Fruit fly (Drosophila melanogaster) whole organism, embryonic: ENCODE data around the gene Mul1.

Experiments used
- Blimp-1 ChIP-seq: fragments of 200-800 bp; sonication (Bioruptor generic); optimal IDR thresholded peaks from 3 replicates; lab custom pipeline; 2018; ENCODE audit warnings: missing biosample characterization, missing genetic modification characterization, mild to moderate bottlenecking, moderate library complexity, missing genetic modification reagents
- CG10147 ChIP-seq: fragments of 200-800 bp; sonication (Bioruptor generic); optimal IDR thresholded peaks from 2 replicates; lab custom pipeline; 2019; ENCODE audit warnings: missing biosample characterization, mild to moderate bottlenecking, missing genetic modification characterization, moderate library complexity
- CG10565 ChIP-seq: fragments of 200-800 bp; sonication (Bioruptor generic); optimal IDR thresholded peaks from 3 replicates; lab custom pipeline; 2016; ENCODE audit warnings: missing biosample characterization, mild to moderate bottlenecking, missing genetic modification characterization
- CG10654 ChIP-seq: fragments of 200-800 bp; sonication (Bioruptor generic); optimal IDR thresholded peaks from 2 replicates; lab custom pipeline; 2016; ENCODE audit warnings: missing biosample characterization, missing genetic modification characterization
- CG10979 ChIP-seq: fragments of 200-800 bp; sonication (Bioruptor generic); optimal IDR thresholded peaks from 2 replicates; lab custom pipeline; 2018; ENCODE audit warnings: missing biosample characterization, mild to moderate bottlenecking, missing genetic modification characterization, moderate library complexity
- CG11085 ChIP-seq: fragments of 200-800 bp; sonication (Bioruptor generic); IDR thresholded peaks from 2 replicates; pipeline ENCODE4 v1.3.6; 2022; ENCODE audit warnings: missing biosample characterization, missing genetic modification characterization
- CG14667 ChIP-seq: fragments of 200-800 bp; sonication (Bioruptor generic); IDR thresholded peaks from 2 replicates; pipeline ENCODE4 v1.3.6; 2022; ENCODE audit warnings: missing biosample characterization, missing genetic modification characterization
- CG16863 ChIP-seq: fragments of 200-800 bp; sonication (Bioruptor generic); optimal IDR thresholded peaks from 3 replicates; lab custom pipeline; 2016; ENCODE audit warnings: missing biosample characterization, missing genetic modification characterization
- CG17359 ChIP-seq: fragments of 200-800 bp; sonication (Bioruptor generic); optimal IDR thresholded peaks from 3 replicates; lab custom pipeline; 2018; ENCODE audit warnings: missing biosample characterization, mild to moderate bottlenecking, missing genetic modification characterization, moderate library complexity
- CG17385 ChIP-seq: fragments of 200-800 bp; sonication (Bioruptor generic); optimal IDR thresholded peaks from 3 replicates; lab custom pipeline; 2018; ENCODE audit warnings: missing biosample characterization, mild to moderate bottlenecking, missing genetic modification characterization
- CG1832 ChIP-seq: fragments of 200-800 bp; sonication (Bioruptor generic); optimal IDR thresholded peaks from 2 replicates; lab custom pipeline; 2017; ENCODE audit warnings: missing biosample characterization, mild to moderate bottlenecking, missing genetic modification characterization, inconsistent platforms
- CG3847 ChIP-seq: fragments of 200-800 bp; sonication (Bioruptor generic); IDR thresholded peaks from 2 replicates; pipeline ENCODE4 v1.3.6; 2022; ENCODE audit warnings: missing biosample characterization, missing genetic modification characterization
- CG4424 ChIP-seq: fragments of 200-800 bp; sonication (Bioruptor generic); optimal IDR thresholded peaks from 3 replicates; lab custom pipeline; 2016; ENCODE audit warnings: missing biosample characterization, missing genetic modification characterization
- CG4730 ChIP-seq: fragments of 200-800 bp; sonication (Bioruptor generic); IDR thresholded peaks from 2 replicates; pipeline ENCODE4 v1.3.6; 2022; ENCODE audit warnings: missing biosample characterization, missing genetic modification characterization
- CG4854 ChIP-seq: fragments of 200-800 bp; sonication (Bioruptor generic); optimal IDR thresholded peaks from 2 replicates; lab custom pipeline; 2016; ENCODE audit warnings: missing biosample characterization, missing genetic modification characterization, inconsistent platforms
- CG6175 ChIP-seq: fragments of 200-800 bp; sonication (Bioruptor generic); IDR thresholded peaks from 3 replicates; pipeline ENCODE4 v1.3.6; 2022; ENCODE audit warnings: missing biosample characterization, missing genetic modification characterization
- CG6654 ChIP-seq: fragments of 200-800 bp; sonication (Bioruptor generic); optimal IDR thresholded peaks from 2 replicates; lab custom pipeline; 2017; ENCODE audit warnings: missing biosample characterization, mild to moderate bottlenecking, missing genetic modification characterization
- CG9215 ChIP-seq: fragments of 200-800 bp; sonication (Bioruptor generic); IDR thresholded peaks from 2 replicates; pipeline ENCODE4 v1.3.6; 2022; ENCODE audit warnings: missing biosample characterization, missing genetic modification characterization
- CHES-1-like ChIP-seq: fragments of 200-800 bp; sonication (Bioruptor generic); optimal IDR thresholded peaks from 2 replicates; lab custom pipeline; 2016; ENCODE audit warnings: missing biosample characterization, missing genetic modification characterization
- Doc2 ChIP-seq: fragments of 200-800 bp; sonication (Bioruptor generic); IDR thresholded peaks from 2 replicates; pipeline ENCODE4 v1.3.6; 2022; ENCODE audit warnings: missing biosample characterization, missing genetic modification characterization
- Drgx ChIP-seq: fragments of 200-800 bp; sonication (Bioruptor generic); IDR thresholded peaks from 2 replicates; pipeline ENCODE4 v1.3.6; 2022; ENCODE audit warnings: missing biosample characterization, missing genetic modification characterization
- Ets65A ChIP-seq: fragments of 200-800 bp; sonication (Bioruptor generic); peaks from one replicate; lab custom pipeline; 2016; ENCODE audit warnings: missing biosample characterization, missing genetic modification characterization
- H2.0 ChIP-seq: fragments of 200-800 bp; sonication (Bioruptor generic); IDR thresholded peaks from 2 replicates; pipeline ENCODE4 v1.3.6; 2022; ENCODE audit warnings: missing biosample characterization, missing genetic modification characterization
- HmgD ChIP-seq: fragments of 200-800 bp; sonication (Bioruptor generic); optimal IDR thresholded peaks from 3 replicates; lab custom pipeline; 2016; ENCODE audit warnings: missing biosample characterization, missing genetic modification characterization
- NFAT ChIP-seq: fragments of 200-800 bp; sonication (Bioruptor generic); IDR thresholded peaks from 2 replicates; pipeline ENCODE4 v1.3.6; 2022; ENCODE audit warnings: missing biosample characterization, missing genetic modification characterization
- PHDP ChIP-seq: fragments of 200-800 bp; sonication (Bioruptor generic); optimal IDR thresholded peaks from 3 replicates; lab custom pipeline; 2018; ENCODE audit warnings: missing biosample characterization, mild to moderate bottlenecking, missing genetic modification characterization, moderate library complexity
- Ptx1 ChIP-seq: fragments of 200-800 bp; sonication (Bioruptor generic); IDR thresholded peaks from 2 replicates; pipeline ENCODE4 v1.3.6; 2022; ENCODE audit warnings: missing biosample characterization, missing genetic modification characterization
- TFAM ChIP-seq: fragments of 200-800 bp; sonication (Bioruptor generic); optimal IDR thresholded peaks from 2 replicates; lab custom pipeline; 2017; ENCODE audit warnings: missing biosample characterization, missing genetic modification characterization, inconsistent platforms
- Vsx1 ChIP-seq: fragments of 200-800 bp; sonication (Bioruptor generic); optimal IDR thresholded peaks from 2 replicates; lab custom pipeline; 2017; ENCODE audit warnings: missing biosample characterization, mild to moderate bottlenecking, missing genetic modification characterization, missing genetic modification reagents
- ara ChIP-seq: fragments of 200-800 bp; sonication (Bioruptor generic); IDR thresholded peaks from 2 replicates; pipeline ENCODE4 v1.3.6; 2022; ENCODE audit warnings: missing biosample characterization, missing genetic modification characterization
- br ChIP-seq: fragments of >200 bp; optimal IDR thresholded peaks from 2 replicates; lab custom pipeline; 2017
- cad ChIP-seq: fragments of >200 bp; optimal IDR thresholded peaks from 2 replicates; lab custom pipeline; 2017; ENCODE audit warnings: missing biosample characterization, missing genetic modification characterization
- chif ChIP-seq, 2 experiments: fragments of 200-800 bp; sonication (Bioruptor generic); optimal IDR thresholded peaks; 3 replicates each; lab custom pipeline; 2016; ENCODE audit warnings: missing biosample characterization in 2 of 2, missing genetic modification characterization in 2 of 2
- corto ChIP-seq: fragments of 200-800 bp; sonication (Bioruptor generic); optimal IDR thresholded peaks from 2 replicates; lab custom pipeline; 2016; ENCODE audit warnings: missing biosample characterization, mild to moderate bottlenecking, missing genetic modification characterization, moderate library complexity
- dimm ChIP-seq: fragments of 200-800 bp; sonication (Bioruptor generic); IDR thresholded peaks from 2 replicates; pipeline ENCODE4 v1.3.6; 2022; ENCODE audit warnings: missing biosample characterization, missing genetic modification characterization
- disco-r ChIP-seq: fragments of 200-800 bp; sonication (Bioruptor generic); optimal IDR thresholded peaks from 2 replicates; lab custom pipeline; 2016; ENCODE audit warnings: missing biosample characterization, missing genetic modification characterization
- ems ChIP-seq: fragments of 200-800 bp; sonication (Bioruptor generic); optimal IDR thresholded peaks from 3 replicates; lab custom pipeline; 2016; ENCODE audit warnings: missing biosample characterization, missing genetic modification characterization
- eyg ChIP-seq: fragments of 200-800 bp; sonication (Bioruptor generic); optimal IDR thresholded peaks from 3 replicates; lab custom pipeline; 2016; ENCODE audit warnings: missing biosample characterization, missing genetic modification characterization
- kah ChIP-seq: fragments of 200-800 bp; sonication (Bioruptor generic); optimal IDR thresholded peaks from 2 replicates; lab custom pipeline; 2018; ENCODE audit warnings: missing biosample characterization, mild to moderate bottlenecking, missing genetic modification characterization
- nerfin-1 ChIP-seq: fragments of 200-800 bp; sonication (Bioruptor generic); optimal IDR thresholded peaks from 3 replicates; lab custom pipeline; 2019; ENCODE audit warnings: missing biosample characterization, mild to moderate bottlenecking, missing genetic modification characterization, moderate library complexity
- nerfin-2 ChIP-seq: fragments of 200-800 bp; sonication (Bioruptor generic); IDR thresholded peaks from 2 replicates; pipeline ENCODE4 v1.3.6; 2022; ENCODE audit warnings: missing biosample characterization, missing genetic modification characterization; ENCODE audit not compliant: partially characterized antibody
- p53 ChIP-seq: fragments of 200-800 bp; sonication (Bioruptor generic); optimal IDR thresholded peaks from 2 replicates; lab custom pipeline; 2016; ENCODE audit warnings: missing biosample characterization, missing genetic modification characterization
- pho ChIP-seq: fragments of 200-800 bp; sonication (Bioruptor generic); optimal IDR thresholded peaks from 2 replicates; lab custom pipeline; 2016; ENCODE audit warnings: missing biosample characterization, missing genetic modification characterization
- phol ChIP-seq: fragments of 200-800 bp; sonication (Bioruptor generic); optimal IDR thresholded peaks from 3 replicates; lab custom pipeline; 2018; ENCODE audit warnings: missing biosample characterization, mild to moderate bottlenecking, missing genetic modification characterization, moderate library complexity
- pzg ChIP-seq: fragments of 200-800 bp; sonication (Bioruptor generic); optimal IDR thresholded peaks from 3 replicates; lab custom pipeline; 2018; ENCODE audit warnings: missing biosample characterization, mild to moderate bottlenecking, missing genetic modification characterization, moderate library complexity
- tgo ChIP-seq: fragments of 200-800 bp; sonication (Bioruptor generic); IDR thresholded peaks from 3 replicates; pipeline ENCODE4 v1.3.6; 2022; ENCODE audit warnings: missing biosample characterization, missing genetic modification characterization
- zen ChIP-seq: fragments of 200-800 bp; sonication (Bioruptor generic); optimal IDR thresholded peaks from 3 replicates; lab custom pipeline; 2018; ENCODE audit warnings: missing biosample characterization, mild to moderate bottlenecking, missing genetic modification characterization, moderate library complexity

The Mul1 gene

DNA sequence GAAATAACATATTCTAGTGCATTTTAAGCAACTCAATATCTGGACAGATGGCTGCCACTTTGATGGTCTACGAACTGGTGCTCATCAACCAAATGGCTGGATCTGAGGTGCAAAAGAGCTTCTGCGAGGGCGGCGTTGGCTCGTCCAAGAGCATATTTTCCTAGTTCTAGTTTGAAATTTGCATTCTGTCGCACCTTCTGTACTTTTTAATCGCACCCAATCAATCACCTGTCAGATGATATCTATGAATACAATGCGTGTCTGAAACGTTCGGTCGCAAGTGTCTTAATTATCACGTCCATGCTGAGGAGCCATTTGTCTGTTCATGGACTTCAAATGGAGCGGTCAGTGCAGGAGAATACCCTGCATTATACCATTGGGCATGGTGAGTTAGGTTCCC, 10.5 kb downstream of the Mul1 start, which contains the start of the genes Gr64d and Gr64e:
Gene Gr64d, plus strand, starts transcription at position 301 of the 400 bp plus-strand sequence.
Gene Gr64e, plus strand, starts transcription at position 380 of the 400 bp plus-strand sequence.
- TF ChIP-seq ara (no peak), Ets65A (peak; percentile 56)

DNA sequence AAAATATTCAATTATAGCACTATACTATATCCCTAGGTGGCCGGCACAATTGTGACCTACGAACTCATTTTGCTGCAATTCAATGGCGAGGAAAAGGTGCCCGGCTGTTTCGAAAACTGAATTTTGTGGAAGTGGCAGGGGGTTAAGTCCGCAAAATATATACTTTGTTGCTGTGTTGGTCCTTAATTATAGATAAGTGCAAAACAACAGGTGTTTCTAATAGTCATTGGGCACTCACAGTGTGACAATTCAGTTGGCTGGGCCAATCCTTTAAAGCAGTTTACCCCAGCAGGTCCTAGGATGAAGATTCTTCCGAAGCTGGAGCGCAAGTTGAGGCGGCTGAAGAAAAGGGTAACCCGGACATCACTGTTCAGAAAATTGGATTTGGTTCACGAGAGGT, 14.2 kb downstream of the Mul1 start, which contains the start of gene Gr64f:
Gene Gr64f, plus strand, starts transcription at position 301 of the 400 bp plus-strand sequence.
- TF ChIP-seq zen (tag; lab: Kevin White, UChicago) = peak; percentile 21
- TF ChIP-seq nerfin-1 (tag; lab: Kevin White, UChicago) = no peak
- TF ChIP-seq, all 482 proteins: peak for 1

DNA sequence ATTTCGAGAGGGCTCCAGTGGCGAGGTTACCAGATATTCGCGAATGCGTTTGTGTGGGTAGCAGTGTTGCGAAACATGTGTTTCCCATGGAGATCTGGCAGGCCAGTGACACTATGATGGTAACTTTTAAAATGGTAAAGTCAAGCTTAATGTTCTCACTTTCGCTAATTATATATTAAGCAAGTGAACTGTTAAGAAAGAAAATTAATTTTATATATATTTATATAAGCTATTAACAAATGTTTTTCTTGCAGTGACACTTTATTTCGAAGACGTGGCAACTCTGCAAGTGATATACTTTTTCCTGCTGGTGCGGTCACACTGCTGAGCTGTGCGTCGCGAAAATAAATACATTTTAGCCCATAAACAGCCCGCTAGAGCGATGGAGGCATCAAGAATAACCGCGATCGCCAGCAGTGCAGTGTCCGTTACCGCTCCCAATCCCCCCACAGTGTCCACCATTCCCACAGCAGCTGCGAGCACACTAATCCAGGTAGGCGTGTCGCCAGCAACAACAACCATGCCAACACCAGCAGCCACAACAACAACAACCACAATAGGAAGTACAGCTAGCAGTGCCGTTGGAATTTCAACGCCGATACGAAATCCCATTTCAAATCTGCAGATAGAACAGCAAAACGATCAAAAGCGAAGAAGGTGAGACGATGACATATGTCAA, 19.1 kb downstream of the Mul1 start, which contains the start of the genes CG11593 and Rcd5:
Gene CG11593, minus strand, starts transcription at position 236 of the 679 bp plus-strand sequence.
Gene Rcd5, plus strand, starts transcription at position 283 of the 679 bp plus-strand sequence.
- TF ChIP-seq corto (no peak), CG4730 (peak; percentile 72), CHES-1-like (GFP tag; lab: Kevin White, UChicago) (peak; percentile 9), CG16863 (GFP tag; lab: Kevin White, UChicago) (peak; percentile 9), Doc2 (GFP tag; lab: Robert Waterston, UW) (0 out of 2 replicates have a peak, but pooled peaks have one; percentile 33), NFAT (peak; percentile 81), CG4424 (peak; percentile 64), CG6654 (GFP tag; lab: Kevin White, UChicago) (no peak), nerfin-2 (no peak), Ptx1 (GFP tag; lab: Robert Waterston, UW) (peak; percentile 91), tgo (GFP tag; lab: Robert Waterston, UW) (peak; percentile 84), phol (tag; lab: Kevin White, UChicago) (peak; percentile 87), p53 (no peak), pho (peak; percentile 25), Vsx1 (no peak), disco-r (GFP tag; lab: Kevin White, UChicago) (no peak), CG10654 (GFP tag; lab: Kevin White, UChicago) (peak; percentile 65), TFAM (GFP tag; lab: Kevin White, UChicago) (no peak), dimm (no peak), CG14667 (GFP tag; lab: Robert Waterston, UW) (peak; percentile 83), CG10565 (GFP tag; lab: Kevin White, UChicago) (no peak), chif (GFP tag; optimal IDR thresholded peaks at IDR 0.05; lab: Kevin White, UChicago) (no peak), Blimp-1 (GFP tag; lab: Kevin White, UChicago) (no peak), CG6175 (GFP tag; lab: Robert Waterston, UW) (peak; percentile 70; the same call in 2 of the 3 replicates), CG4854 (GFP tag; lab: Kevin White, UChicago) (no peak), cad (no peak), CG11085 (GFP tag; lab: Robert Waterston, UW) (peak; percentile 22; the same call in 1 of the 2 replicates), CG3847 (GFP tag; lab: Robert Waterston, UW) (peak; percentile 95), eyg (no peak), CG1832 (GFP tag; lab: Kevin White, UChicago) (no peak), PHDP (no peak), CG10979 (peak; percentile 48), pzg (GFP tag; lab: Kevin White, UChicago) (peak; percentile 66), CG17359 (tag; lab: Kevin White, UChicago) (no peak), CG10147 (GFP tag; lab: Kevin White, UChicago) (no peak), Drgx (GFP tag; lab: Robert Waterston, UW) (no peak), CG9215 (peak; percentile 86), CG17385 (GFP tag; lab: Kevin White, UChicago) (peak; percentile 48), ems (no peak), br (lab: Kevin White, UChicago) (no peak), HmgD (GFP tag; lab: Kevin White, UChicago) (no peak), kah (GFP tag; lab: Kevin White, UChicago) (no peak), H2.0 (peak; percentile 72)
